Worm (Caenorhabditis elegans) whole organism, L2 larva: ENCODE measurements around the gene C05D12.2.

ENCODE experiments used
- C34F6.9 ChIP-seq: fragments of 150-350 bp; optimal IDR thresholded peaks from 2 replicates; lab custom pipeline; 2014; ENCODE audit warnings: missing biosample characterization, missing genetic modification characterization
- R02D3.7 ChIP-seq: fragments of 150-350 bp; optimal IDR thresholded peaks from 2 replicates; lab custom pipeline; 2014; ENCODE audit warnings: missing biosample characterization, missing genetic modification characterization
- Y55F3AM.14 ChIP-seq: fragments of 200-800 bp; sonication (Bioruptor generic); optimal IDR thresholded peaks from 2 replicates; lab custom pipeline; 2018; ENCODE audit warnings: mild to moderate bottlenecking, missing genetic modification characterization, missing compliant biosample characterization
- ZK546.5 ChIP-seq: sonication (generic microtip); optimal IDR thresholded peaks from 2 replicates; lab custom pipeline; 2017; ENCODE audit warnings: missing biosample characterization, missing genetic modification characterization
- alr-1 ChIP-seq: fragments of 150-350 bp; optimal IDR thresholded peaks from 2 replicates; lab custom pipeline; 2014; ENCODE audit warnings: missing biosample characterization, missing genetic modification characterization
- aly-2 ChIP-seq: fragments of 150-350 bp; optimal IDR thresholded peaks from 2 replicates; lab custom pipeline; 2014; ENCODE audit warnings: missing biosample characterization, missing genetic modification characterization
- ama-1 ChIP-seq: fragments of 150-350 bp; optimal IDR thresholded peaks from 2 replicates; lab custom pipeline; 2018; ENCODE audit warnings: inconsistent platforms
- blmp-1 ChIP-seq: sonication (generic microtip); optimal IDR thresholded peaks from 2 replicates; lab custom pipeline; 2017; ENCODE audit warnings: missing genetic modification characterization, mild to moderate bottlenecking, missing compliant biosample characterization, antibody characterized with exemption, moderate library complexity; ENCODE audit not compliant: insufficient read depth
- crh-2 ChIP-seq: sonication (generic microtip); optimal IDR thresholded peaks from 2 replicates; lab custom pipeline; 2017; ENCODE audit warnings: missing biosample characterization, missing genetic modification characterization
- dmd-4 ChIP-seq: sonication (generic microtip); optimal IDR thresholded peaks from 2 replicates; lab custom pipeline; 2017; ENCODE audit warnings: missing biosample characterization, missing genetic modification characterization
- elt-1 ChIP-seq: fragments of 150-350 bp; optimal IDR thresholded peaks from 2 replicates; lab custom pipeline; 2014; ENCODE audit warnings: missing biosample characterization, missing genetic modification characterization
- fos-1 ChIP-seq: fragments of 150-350 bp; optimal IDR thresholded peaks from 2 replicates; lab custom pipeline; 2014; ENCODE audit warnings: missing biosample characterization, missing genetic modification characterization
- gmeb-1 ChIP-seq: fragments of 150-350 bp; optimal IDR thresholded peaks from 2 replicates; lab custom pipeline; 2014; ENCODE audit warnings: missing biosample characterization, missing genetic modification characterization
- lin-11 ChIP-seq: fragments of 150-350 bp; sonication (generic microtip); optimal IDR thresholded peaks from 2 replicates; lab custom pipeline; 2014; ENCODE audit warnings: missing biosample characterization, missing genetic modification characterization, inconsistent platforms, mixed read lengths
- lin-13 ChIP-seq: fragments of 150-350 bp; optimal IDR thresholded peaks from 2 replicates; lab custom pipeline; 2014; ENCODE audit warnings: missing biosample characterization, missing genetic modification reagents, missing genetic modification characterization
- lsy-2 ChIP-seq, 2 experiments: fragments of 150-350 bp in 1 of 2; sonication (generic microtip) in 1 of 2; optimal IDR thresholded peaks; 2 replicates each; lab custom pipeline; 2014 to 2017; ENCODE audit warnings: missing biosample characterization in 2 of 2, missing genetic modification characterization in 2 of 2
- mdl-1 ChIP-seq, 2 experiments: fragments of 150-350 bp in 1 of 2; sonication (generic microtip) in 1 of 2; optimal IDR thresholded peaks; 2 replicates each; lab custom pipeline; 2017; ENCODE audit warnings: missing biosample characterization in 2 of 2, missing genetic modification characterization in 2 of 2
- nhr-10 ChIP-seq: sonication (generic microtip); optimal IDR thresholded peaks from 2 replicates; lab custom pipeline; 2017; ENCODE audit warnings: missing biosample characterization, missing genetic modification characterization
- nhr-11 ChIP-seq: fragments of 150-350 bp; optimal IDR thresholded peaks from 2 replicates; lab custom pipeline; 2014; ENCODE audit warnings: missing biosample characterization, missing genetic modification characterization
- nhr-12 ChIP-seq: fragments of 150-350 bp; optimal IDR thresholded peaks from 2 replicates; lab custom pipeline; 2014; ENCODE audit warnings: missing biosample characterization, missing genetic modification characterization
- nhr-129 ChIP-seq: fragments of 150-350 bp; optimal IDR thresholded peaks from 2 replicates; lab custom pipeline; 2014; ENCODE audit warnings: missing biosample characterization, missing genetic modification characterization
- nhr-21 ChIP-seq: fragments of 150-350 bp; optimal IDR thresholded peaks from 2 replicates; lab custom pipeline; 2014; ENCODE audit warnings: missing biosample characterization, missing genetic modification characterization
- nhr-237 ChIP-seq: fragments of 150-350 bp; optimal IDR thresholded peaks from 2 replicates; lab custom pipeline; 2014; ENCODE audit warnings: missing biosample characterization, missing genetic modification characterization
- nhr-6 ChIP-seq: fragments of 150-350 bp; optimal IDR thresholded peaks from 2 replicates; lab custom pipeline; 2014; ENCODE audit warnings: missing biosample characterization, missing genetic modification characterization
- nhr-77 ChIP-seq: fragments of 150-350 bp; optimal IDR thresholded peaks from 2 replicates; lab custom pipeline; 2014; ENCODE audit warnings: missing biosample characterization, missing genetic modification characterization
- peb-1 ChIP-seq: fragments of 150-350 bp; optimal IDR thresholded peaks from 2 replicates; lab custom pipeline; 2014; ENCODE audit warnings: missing biosample characterization, missing genetic modification characterization
- skn-1 ChIP-seq: sonication (generic microtip); optimal IDR thresholded peaks from 2 replicates; lab custom pipeline; 2017; ENCODE audit warnings: missing biosample characterization, missing genetic modification characterization
- sma-3 ChIP-seq: sonication (generic microtip); optimal IDR thresholded peaks from 2 replicates; lab custom pipeline; 2016; ENCODE audit warnings: missing genetic modification reagents, missing genetic modification characterization, missing compliant biosample characterization
- sma-9 ChIP-seq, 2 experiments: fragments of 150-350 bp in 1 of 2; sonication (generic microtip) in 1 of 2; optimal IDR thresholded peaks; 2 replicates each; lab custom pipeline; 2014 to 2016; ENCODE audit warnings: missing genetic modification characterization in 2 of 2, mild to moderate bottlenecking in 1 of 2, missing biosample characterization in 1 of 2, missing compliant biosample characterization in 1 of 2, missing genetic modification reagents in 1 of 2, moderate library complexity in 1 of 2
- snpc-4 ChIP-seq: fragments of 150-350 bp; optimal IDR thresholded peaks from 2 replicates; lab custom pipeline; 2014; ENCODE audit warnings: missing biosample characterization, missing genetic modification characterization
- unc-39 ChIP-seq: fragments of 150-350 bp; optimal IDR thresholded peaks from 2 replicates; lab custom pipeline; 2014; ENCODE audit warnings: missing biosample characterization, missing genetic modification characterization
- unc-55 ChIP-seq: fragments of 150-350 bp; sonication (generic microtip); optimal IDR thresholded peaks from 3 replicates; lab custom pipeline; 2014; ENCODE audit warnings: missing biosample characterization, missing genetic modification reagents, missing genetic modification characterization
- zag-1 ChIP-seq: fragments of 150-350 bp; optimal IDR thresholded peaks from 2 replicates; lab custom pipeline; 2014; ENCODE audit warnings: missing biosample characterization, missing genetic modification characterization
- ztf-1 ChIP-seq: fragments of 200-800 bp; sonication (Bioruptor generic); conservative IDR thresholded peaks from 2 replicates; pipeline ENCODE4 v1.3.6; 2022; ENCODE audit warnings: missing genetic modification characterization, missing compliant biosample characterization
- ztf-11 ChIP-seq: sonication (generic microtip); optimal IDR thresholded peaks from 2 replicates; lab custom pipeline; 2017; ENCODE audit warnings: missing biosample characterization, missing genetic modification characterization
- ztf-4 ChIP-seq: fragments of 150-350 bp; optimal IDR thresholded peaks from 2 replicates; lab custom pipeline; 2014; ENCODE audit warnings: missing biosample characterization, missing genetic modification characterization

The C05D12.2 gene

DNA sequence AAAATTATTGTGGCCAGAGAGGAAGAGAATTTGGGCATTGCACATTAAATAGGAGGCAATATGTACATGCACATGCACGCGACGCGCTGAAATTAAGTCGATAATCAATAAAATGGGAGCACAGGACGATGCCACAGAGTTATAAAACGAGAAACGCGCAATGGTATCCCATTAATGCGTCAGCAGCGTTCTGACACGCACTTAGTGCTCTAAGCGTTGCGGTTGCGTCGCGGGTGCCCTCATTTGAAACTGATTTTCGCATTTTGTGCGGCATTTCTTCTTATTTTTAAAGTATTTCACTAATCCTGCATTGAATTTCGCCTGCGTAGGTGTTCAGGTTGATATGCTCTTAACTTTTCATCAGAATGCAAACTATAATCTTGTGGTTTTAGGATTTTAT is 34.9 kb downstream of the C05D12.2 start, which contains the start of gene rsp-1 (continued):
- TF ChIP-seq skn-1 (tag; lab: Kevin White, UChicago) (no peak), blmp-1 (peak; percentile 48), Y55F3AM.14 (GFP tag; lab: Kevin White, UChicago) (peak; percentile 27), crh-2 (tag; lab: Kevin White, UChicago) (peak; percentile 92), sma-3 (GFP tag; lab: Kevin White, UChicago) (peak; percentile 84), lsy-2 (tag; optimal IDR thresholded peaks at IDR 0.05; lab: Kevin White, UChicago) (peak; percentile 84 to 94), sma-9 (GFP tag; optimal IDR thresholded peaks at IDR 0.05; lab: Kevin White, UChicago) (peak; percentile 95), sma-9 (tag; optimal IDR thresholded peaks at IDR 0.05; lab: Kevin White, UChicago) (no peak)

DNA sequence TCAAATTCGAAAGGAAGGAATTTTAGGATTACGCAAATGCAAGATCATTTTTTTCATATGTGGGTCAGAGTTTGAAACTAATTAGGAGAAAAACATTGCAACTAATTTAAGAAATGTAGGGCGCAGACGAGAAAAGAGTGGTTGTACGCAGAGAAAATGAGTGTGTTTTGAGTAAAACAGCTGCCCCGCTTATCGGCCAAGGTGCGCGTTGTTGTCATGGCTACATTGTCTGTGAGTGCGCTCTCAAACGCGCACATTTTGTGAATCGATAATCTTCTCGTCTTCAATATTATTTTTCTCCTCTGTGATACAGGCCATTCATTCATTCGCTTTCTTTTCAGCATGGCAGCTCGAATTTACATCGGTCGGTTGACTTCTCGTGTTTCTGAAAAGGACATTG is 35.5 kb downstream of the C05D12.2 start:
- no peak for TF ChIP-seq nhr-129
- TF ChIP-seq lin-11: peak; percentile 43

DNA sequence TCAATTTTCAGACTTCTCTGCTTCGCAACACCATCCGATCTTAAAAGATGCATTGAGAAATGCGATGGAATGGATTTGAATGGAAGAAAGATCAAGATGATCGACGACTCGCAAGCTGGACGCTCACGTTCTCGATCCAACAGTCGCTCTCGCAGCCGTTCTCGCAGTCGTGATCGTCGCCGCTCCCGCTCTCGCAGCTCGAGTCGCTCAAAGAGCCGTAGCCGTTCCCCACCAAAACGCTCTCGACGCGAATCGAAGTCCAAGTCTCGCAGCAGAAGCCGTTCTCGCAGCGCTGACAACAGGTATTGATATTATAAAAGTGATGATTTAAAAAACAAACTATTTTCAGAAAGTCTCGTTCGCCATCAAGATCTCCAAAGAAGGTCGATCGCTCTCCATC is 37.0 kb downstream of the C05D12.2 start:
- TF ChIP-seq ztf-4 (tag; lab: Kevin White, UChicago) (no peak), aly-2 (no peak), nhr-6 (tag; lab: Kevin White, UChicago) (no peak), gmeb-1 (tag; lab: Kevin White, UChicago) (no peak), Y55F3AM.14 (GFP tag; lab: Kevin White, UChicago) (no peak), elt-1 (no peak), R02D3.7 (tag; lab: Kevin White, UChicago) (no peak), mdl-1 (tag; optimal IDR thresholded peaks at IDR 0.05; lab: Kevin White, UChicago) (no peak), ztf-11 (tag; lab: Kevin White, UChicago) (no peak), unc-55 (GFP tag; lab: Kevin White, UChicago) (no peak), skn-1 (tag; lab: Kevin White, UChicago) (no peak), ztf-1 (GFP tag; lab: Robert Waterston, UW) (no peak), nhr-11 (no peak), alr-1 (tag; lab: Kevin White, UChicago) (no peak), snpc-4 (tag; lab: Kevin White, UChicago) (no peak), fos-1 (tag; lab: Kevin White, UChicago) (no peak)
- TF ChIP-seq, all 48 proteins: peak for 0

DNA sequence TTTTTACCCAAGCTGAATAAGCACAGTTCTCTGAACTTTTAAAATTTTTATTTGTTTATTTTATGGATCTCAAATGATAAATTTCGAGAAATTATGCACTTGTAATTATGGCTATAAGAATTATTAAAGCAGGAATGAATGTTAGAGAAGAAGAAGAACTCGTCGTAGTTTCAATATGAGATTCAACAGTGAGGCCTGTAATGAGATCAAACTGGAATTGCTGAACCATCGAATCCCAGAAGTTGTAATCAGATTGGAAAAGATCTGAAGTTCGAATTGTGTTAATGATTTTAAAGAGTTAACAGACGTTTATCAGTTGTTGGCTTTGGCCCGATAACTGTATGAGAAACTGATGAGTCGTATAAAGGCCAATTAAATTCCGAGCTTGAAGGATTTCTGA is 37.6 kb downstream of the C05D12.2 start:
- no peak for TF ChIP-seq zag-1
- TF ChIP-seq blmp-1: no peak
- TF ChIP-seq nhr-21 (tag; lab: Kevin White, UChicago): no peak
- no peak for TF ChIP-seq nhr-10 (tag; lab: Kevin White, UChicago)
- no peak for TF ChIP-seq snpc-4 (tag; lab: Kevin White, UChicago)
- no peak for TF ChIP-seq lin-13 (GFP tag; lab: Kevin White, UChicago)
- TF ChIP-seq sma-9 (GFP tag; optimal IDR thresholded peaks at IDR 0.05; lab: Kevin White, UChicago): no peak
- TF ChIP-seq sma-9 (tag; optimal IDR thresholded peaks at IDR 0.05; lab: Kevin White, UChicago): no peak
- TF ChIP-seq peb-1 (tag; lab: Kevin White, UChicago): no peak
- no peak for TF ChIP-seq nhr-77 (tag; lab: Kevin White, UChicago)
- TF ChIP-seq nhr-237 (tag; lab: Kevin White, UChicago): no peak
- TF ChIP-seq aly-2: no peak
- TF ChIP-seq elt-1: no peak

DNA sequence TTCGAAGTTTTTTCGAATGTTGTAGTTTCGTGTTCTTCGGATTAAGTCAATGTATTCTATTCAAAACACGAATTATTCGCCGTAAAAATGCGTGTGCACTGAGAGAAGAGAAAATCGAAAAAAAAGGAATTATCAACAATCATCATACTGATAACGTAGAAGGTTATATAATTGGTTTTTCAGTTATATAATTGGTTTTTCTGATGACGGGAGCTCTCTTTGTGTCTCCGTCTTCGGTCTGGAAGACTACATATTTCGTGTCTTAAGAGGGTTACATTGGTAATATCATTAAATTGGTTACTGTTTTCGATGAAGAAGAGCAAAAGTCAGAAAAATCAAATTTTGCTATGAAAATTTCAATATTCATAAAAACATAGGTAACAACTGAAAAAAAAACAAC is 41.8 kb downstream of the C05D12.2 start:
- TF ChIP-seq dmd-4 (tag; lab: Kevin White, UChicago): no peak
- TF ChIP-seq nhr-11: no peak
- TF ChIP-seq fos-1 (tag; lab: Kevin White, UChicago): peak; percentile 52
- no peak for TF ChIP-seq C34F6.9
- no peak for TF ChIP-seq ztf-1 (GFP tag; lab: Robert Waterston, UW)
- TF ChIP-seq mdl-1 (tag; optimal IDR thresholded peaks at IDR 0.05; lab: Kevin White, UChicago): no peak
- no peak for TF ChIP-seq blmp-1
- TF ChIP-seq nhr-237 (tag; lab: Kevin White, UChicago): no peak
- peak; percentile 12 for TF ChIP-seq skn-1 (tag; lab: Kevin White, UChicago)
- no peak for TF ChIP-seq aly-2
- TF ChIP-seq ZK546.5 (tag; lab: Kevin White, UChicago): no peak
- TF ChIP-seq ama-1 (lab: Kevin White, UChicago): no peak
- TF ChIP-seq sma-3 (GFP tag; lab: Kevin White, UChicago): no peak
- no peak for TF ChIP-seq unc-39 (tag; lab: Kevin White, UChicago)
- no peak for TF ChIP-seq Y55F3AM.14 (GFP tag; lab: Kevin White, UChicago)
- TF ChIP-seq nhr-12 (tag; lab: Kevin White, UChicago): no peak
- no peak for TF ChIP-seq snpc-4 (tag; lab: Kevin White, UChicago)
- no peak for TF ChIP-seq gmeb-1 (tag; lab: Kevin White, UChicago)
